Worm (Caenorhabditis elegans) whole organism, early embryonic: ENCODE results near the gene W03F9.4.

ENCODE experiments used
- B0310.2 ChIP-seq: sonication (generic microtip); optimal IDR thresholded peaks from 2 replicates; lab custom pipeline; 2016; ENCODE audit warnings: mild to moderate bottlenecking, missing genetic modification characterization, missing compliant biosample characterization
- F13C5.2 ChIP-seq: sonication (generic microtip); optimal IDR thresholded peaks from 2 replicates; lab custom pipeline; 2017; ENCODE audit warnings: mild to moderate bottlenecking, missing genetic modification characterization, inconsistent platforms, missing compliant biosample characterization
- ama-1 ChIP-seq: fragments of 150-350 bp; optimal IDR thresholded peaks from 2 replicates; lab custom pipeline; 2014
- ceh-13 ChIP-seq: fragments of 200-800 bp; sonication (Bioruptor generic); optimal IDR thresholded peaks from 2 replicates; lab custom pipeline; 2018; ENCODE audit warnings: mild to moderate bottlenecking, missing genetic modification characterization, missing compliant biosample characterization
- ets-7 ChIP-seq: sonication (generic microtip); optimal IDR thresholded peaks from 2 replicates; lab custom pipeline; 2016; ENCODE audit warnings: missing genotype, missing genetic modification characterization, missing compliant biosample characterization
- flt-1 ChIP-seq: fragments of 200-800 bp; sonication (Bioruptor generic); IDR thresholded peaks from 2 replicates; pipeline ENCODE4 v1.3.6; 2022; ENCODE audit warnings: missing genetic modification characterization, missing compliant biosample characterization
- hmbx-1 ChIP-seq: sonication (generic microtip); optimal IDR thresholded peaks from 2 replicates; lab custom pipeline; 2016; ENCODE audit warnings: mild to moderate bottlenecking, missing genetic modification characterization, missing compliant biosample characterization
- sea-1 ChIP-seq: fragments of 200-800 bp; sonication (Bioruptor generic); conservative IDR thresholded peaks from 2 replicates; pipeline ENCODE4 v1.3.6; 2022; ENCODE audit warnings: missing genetic modification characterization, missing compliant biosample characterization

DNA sequence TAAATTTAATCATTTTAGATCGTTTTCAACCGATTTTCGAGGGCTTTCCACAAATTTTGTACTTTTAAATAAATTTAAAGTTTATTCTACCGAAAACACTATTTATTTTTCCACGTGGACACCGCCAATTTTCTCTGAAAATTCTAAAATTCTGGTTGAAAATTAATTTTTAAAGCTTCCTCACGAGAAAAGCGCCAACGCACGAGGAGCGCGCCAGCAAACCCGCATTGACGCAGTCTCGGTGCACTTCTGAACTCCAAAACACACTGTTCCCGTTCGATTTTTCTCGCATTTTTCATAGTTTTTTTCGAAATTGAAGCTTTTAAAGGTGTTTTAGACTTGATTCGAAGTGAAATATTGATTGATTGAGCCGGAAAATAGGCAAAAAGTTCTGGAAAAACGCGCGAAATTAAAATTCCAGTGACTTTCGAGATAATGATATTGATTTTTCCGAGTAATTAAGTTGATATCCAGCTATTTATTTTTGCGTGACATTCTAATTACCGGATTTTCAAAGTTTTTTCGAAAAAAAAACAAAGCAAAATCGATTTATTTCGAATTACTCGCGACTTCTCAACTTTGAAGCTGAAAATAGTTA, 25.8 kb upstream of the W03F9.4 start, which contains the start of gene cul-3:
- TF ChIP-seq sea-1 (GFP tag; lab: Robert Waterston, UW) = no peak
- TF ChIP-seq flt-1 (GFP tag; lab: Robert Waterston, UW) = no peak
- no peak for TF ChIP-seq ceh-13
- TF ChIP-seq ets-7 (tag; lab: Kevin White, UChicago) = no peak
- no peak for TF ChIP-seq F13C5.2 (tag; lab: Kevin White, UChicago)
- no peak for TF ChIP-seq hmbx-1
- no peak for TF ChIP-seq B0310.2 (tag; lab: Kevin White, UChicago)
- TF ChIP-seq ama-1 (lab: Kevin White, UChicago) = no peak
